Fruit fly (Drosophila melanogaster) whole organism, embryonic: ENCODE results near the gene RpS25.
A peak's percentile ranks its signal among the peaks of the same experiment; 100 is the strongest.

Experiments used
- Atf-2 ChIP-seq: fragments of 200-800 bp; sonication (Bioruptor generic); optimal IDR thresholded peaks from 2 replicates; lab custom pipeline; 2016; ENCODE audit warnings: missing biosample characterization, missing genetic modification characterization
- Atf3 ChIP-seq: fragments of 200-800 bp; sonication (Bioruptor generic); optimal IDR thresholded peaks from 3 replicates; lab custom pipeline; 2016; ENCODE audit warnings: missing biosample characterization, missing genetic modification characterization
- Bgb ChIP-seq: fragments of 200-800 bp; sonication (Bioruptor generic); IDR thresholded peaks from 2 replicates; pipeline ENCODE4 v1.3.6; 2022; ENCODE audit warnings: missing biosample characterization, missing genetic modification characterization; ENCODE audit not compliant: partially characterized antibody
- CG10267 ChIP-seq: fragments of 200-800 bp; sonication (Bioruptor generic); optimal IDR thresholded peaks from 2 replicates; lab custom pipeline; 2018; ENCODE audit warnings: missing biosample characterization, mild to moderate bottlenecking, missing genetic modification characterization, moderate library complexity
- CG10565 ChIP-seq: fragments of 200-800 bp; sonication (Bioruptor generic); optimal IDR thresholded peaks from 3 replicates; lab custom pipeline; 2016; ENCODE audit warnings: missing biosample characterization, mild to moderate bottlenecking, missing genetic modification characterization
- CG11085 ChIP-seq: fragments of 200-800 bp; sonication (Bioruptor generic); IDR thresholded peaks from 2 replicates; pipeline ENCODE4 v1.3.6; 2022; ENCODE audit warnings: missing biosample characterization, missing genetic modification characterization
- CG11456 ChIP-seq: fragments of 200-800 bp; sonication (Bioruptor generic); IDR thresholded peaks from 3 replicates; pipeline ENCODE4 v1.3.6; 2022; ENCODE audit warnings: missing biosample characterization, missing genetic modification characterization
- CG12391 ChIP-seq: fragments of 200-800 bp; sonication (Bioruptor generic); optimal IDR thresholded peaks from 3 replicates; lab custom pipeline; 2018; ENCODE audit warnings: missing biosample characterization, mild to moderate bottlenecking, missing genetic modification characterization, moderate library complexity
- CG12659 ChIP-seq: fragments of 200-800 bp; sonication (Bioruptor generic); optimal IDR thresholded peaks from 3 replicates; lab custom pipeline; 2017; ENCODE audit warnings: mild to moderate bottlenecking, missing biosample characterization, missing genetic modification reagents, missing genetic modification characterization
- CG12744 ChIP-seq: fragments of 200-800 bp; sonication (Bioruptor generic); optimal IDR thresholded peaks from 2 replicates; lab custom pipeline; 2016; ENCODE audit warnings: missing biosample characterization, missing genetic modification characterization
- CG13424 ChIP-seq: fragments of 200-800 bp; sonication (Bioruptor generic); optimal IDR thresholded peaks from 2 replicates; lab custom pipeline; 2019; ENCODE audit warnings: missing biosample characterization, mild to moderate bottlenecking, missing genetic modification characterization, moderate library complexity
- CG13624 ChIP-seq: fragments of 200-800 bp; sonication (Bioruptor generic); optimal IDR thresholded peaks from 2 replicates; lab custom pipeline; 2016; ENCODE audit warnings: missing biosample characterization, missing genetic modification characterization
- CG14014 ChIP-seq: fragments of 200-800 bp; sonication (Bioruptor generic); IDR thresholded peaks from 2 replicates; pipeline ENCODE4 v1.3.6; 2022; ENCODE audit warnings: missing biosample characterization, missing genetic modification characterization
- CG1529 ChIP-seq: fragments of 200-800 bp; sonication (Bioruptor generic); optimal IDR thresholded peaks from 3 replicates; lab custom pipeline; 2018; ENCODE audit warnings: missing biosample characterization, missing genetic modification characterization
- CG15479 ChIP-seq: fragments of 200-800 bp; sonication (Bioruptor generic); optimal IDR thresholded peaks from 3 replicates; lab custom pipeline; 2019; ENCODE audit warnings: missing biosample characterization, mild to moderate bottlenecking, missing genetic modification characterization, moderate library complexity
- CG16863 ChIP-seq: fragments of 200-800 bp; sonication (Bioruptor generic); optimal IDR thresholded peaks from 3 replicates; lab custom pipeline; 2016; ENCODE audit warnings: missing biosample characterization, missing genetic modification characterization
- CG18476 ChIP-seq: fragments of 200-800 bp; sonication (Bioruptor generic); optimal IDR thresholded peaks from 2 replicates; lab custom pipeline; 2016; ENCODE audit warnings: missing biosample characterization, mild to moderate bottlenecking, missing genetic modification characterization
- CG18599 ChIP-seq: fragments of 200-800 bp; sonication (Bioruptor generic); optimal IDR thresholded peaks from 3 replicates; lab custom pipeline; 2017; ENCODE audit warnings: missing biosample characterization, missing genetic modification characterization, mild to moderate bottlenecking, moderate library complexity, missing genetic modification reagents
- CG32772 ChIP-seq: fragments of 200-800 bp; sonication (Bioruptor generic); IDR thresholded peaks from 2 replicates; pipeline ENCODE4 v1.3.6; 2022; ENCODE audit warnings: missing biosample characterization, missing genetic modification characterization
- CG3281 ChIP-seq: fragments of 200-800 bp; sonication (Bioruptor generic); optimal IDR thresholded peaks from 3 replicates; lab custom pipeline; 2017; ENCODE audit warnings: missing biosample characterization, mild to moderate bottlenecking, missing genetic modification characterization
- CG43689 ChIP-seq: fragments of 200-800 bp; sonication (Bioruptor generic); IDR thresholded peaks from 2 replicates; pipeline ENCODE4 v1.3.6; 2022; ENCODE audit warnings: missing biosample characterization, missing genetic modification characterization
- CG4617 ChIP-seq: fragments of 200-800 bp; sonication (Bioruptor generic); optimal IDR thresholded peaks from 3 replicates; lab custom pipeline; 2016; ENCODE audit warnings: missing biosample characterization, missing genetic modification characterization, borderline replicate concordance
- CG7963 ChIP-seq: fragments of 200-800 bp; sonication (Bioruptor generic); IDR thresholded peaks from 3 replicates; pipeline ENCODE4 v1.3.6; 2022; ENCODE audit warnings: missing biosample characterization, missing genetic modification characterization; ENCODE audit not compliant: partially characterized antibody
- CG9797 ChIP-seq: fragments of 200-800 bp; sonication (Bioruptor generic); optimal IDR thresholded peaks from 3 replicates; lab custom pipeline; 2018; ENCODE audit warnings: missing biosample characterization, mild to moderate bottlenecking, missing genetic modification characterization
- Camta ChIP-seq: fragments of 200-800 bp; sonication (Bioruptor generic); optimal IDR thresholded peaks from 2 replicates; lab custom pipeline; 2016; ENCODE audit warnings: missing biosample characterization, missing genetic modification characterization
- GATAe ChIP-seq: fragments of 200-800 bp; sonication (Bioruptor generic); conservative IDR thresholded peaks from 2 replicates; pipeline ENCODE4 v1.3.6; 2022; ENCODE audit warnings: missing biosample characterization, missing genetic modification characterization
- HHEX ChIP-seq: fragments of 200-800 bp; sonication (Bioruptor generic); optimal IDR thresholded peaks from 3 replicates; lab custom pipeline; 2017; ENCODE audit warnings: missing biosample characterization, mild to moderate bottlenecking, missing genetic modification characterization, missing genetic modification reagents
- HmgZ ChIP-seq: fragments of 200-800 bp; sonication (Bioruptor generic); optimal IDR thresholded peaks from 2 replicates; lab custom pipeline; 2018; ENCODE audit warnings: missing biosample characterization, mild to moderate bottlenecking, missing genetic modification characterization
- Max ChIP-seq: fragments of 200-800 bp; sonication (Bioruptor generic); optimal IDR thresholded peaks from 2 replicates; lab custom pipeline; 2016; ENCODE audit warnings: missing biosample characterization, mild to moderate bottlenecking, missing genetic modification characterization
- Mes4 ChIP-seq: fragments of 200-800 bp; sonication (Bioruptor generic); optimal IDR thresholded peaks from 2 replicates; lab custom pipeline; 2016; ENCODE audit warnings: missing biosample characterization, missing genetic modification characterization
- Poxn ChIP-seq: fragments of 200-800 bp; sonication (Bioruptor generic); IDR thresholded peaks from 2 replicates; pipeline ENCODE4 v1.3.6; 2022; ENCODE audit warnings: missing biosample characterization, missing genetic modification characterization
- Side ChIP-seq: fragments of 200-800 bp; sonication (Bioruptor generic); optimal IDR thresholded peaks from 2 replicates; lab custom pipeline; 2016; ENCODE audit warnings: missing biosample characterization, missing genetic modification characterization
- Spps ChIP-seq: fragments of 200-800 bp; sonication (Bioruptor generic); optimal IDR thresholded peaks from 2 replicates; lab custom pipeline; 2018; ENCODE audit warnings: missing biosample characterization, mild to moderate bottlenecking, missing genetic modification characterization
- Trl ChIP-seq, 3 experiments: fragments of >200 bp in 2 of 3; fragments of 200-800 bp in 1 of 3; sonication (Bioruptor generic) in 1 of 3; optimal IDR thresholded peaks; 2 replicates in 1 of 3; 3 replicates in 2 of 3; lab custom pipeline; 2016 to 2017; ENCODE audit warnings: missing biosample characterization in 1 of 3, missing genetic modification characterization in 1 of 3
- bcd ChIP-seq: fragments of 200-800 bp; sonication (Bioruptor generic); optimal IDR thresholded peaks from 2 replicates; lab custom pipeline; 2017; ENCODE audit warnings: missing biosample characterization, mild to moderate bottlenecking, missing genetic modification characterization
- bsh ChIP-seq, 2 experiments: fragments of 200-800 bp; sonication (Bioruptor generic); optimal IDR thresholded peaks; 2 replicates each; lab custom pipeline; 2017 to 2018; ENCODE audit warnings: mild to moderate bottlenecking in 2 of 2, missing biosample characterization in 2 of 2, missing genetic modification characterization in 2 of 2, moderate library complexity in 1 of 2
- danr ChIP-seq: fragments of 200-800 bp; sonication (Bioruptor generic); IDR thresholded peaks from 2 replicates; pipeline ENCODE4 v1.3.6; 2022; ENCODE audit warnings: missing biosample characterization, missing genetic modification characterization
- dm ChIP-seq: fragments of 200-800 bp; sonication (Bioruptor generic); optimal IDR thresholded peaks from 3 replicates; lab custom pipeline; 2016; ENCODE audit warnings: missing biosample characterization, missing genetic modification characterization
- esg ChIP-seq: fragments of 200-800 bp; sonication (Bioruptor generic); conservative IDR thresholded peaks from 2 replicates; pipeline ENCODE4 v1.3.6; 2022; ENCODE audit warnings: missing biosample characterization, missing genetic modification characterization
- exex ChIP-seq: fragments of 200-800 bp; sonication (Bioruptor generic); optimal IDR thresholded peaks from 4 replicates; lab custom pipeline; 2018; ENCODE audit warnings: missing biosample characterization, mild to moderate bottlenecking, missing genetic modification characterization, moderate library complexity
- eyg ChIP-seq: fragments of 200-800 bp; sonication (Bioruptor generic); optimal IDR thresholded peaks from 3 replicates; lab custom pipeline; 2016; ENCODE audit warnings: missing biosample characterization, missing genetic modification characterization
- gfzf ChIP-seq: fragments of 200-800 bp; sonication (Bioruptor generic); optimal IDR thresholded peaks from 2 replicates; lab custom pipeline; 2016; ENCODE audit warnings: missing biosample characterization, mild to moderate bottlenecking, missing genetic modification characterization, moderate library complexity
- jigr1 ChIP-seq: fragments of 200-800 bp; sonication (Bioruptor generic); IDR thresholded peaks from 3 replicates; pipeline ENCODE4 v1.3.6; 2022; ENCODE audit warnings: missing biosample characterization, missing genetic modification characterization
- lab ChIP-seq: fragments of 200-800 bp; sonication (Bioruptor generic); optimal IDR thresholded peaks from 3 replicates; lab custom pipeline; 2017; ENCODE audit warnings: missing biosample characterization, missing genetic modification characterization, mild to moderate bottlenecking, moderate library complexity, missing genetic modification reagents
- oc ChIP-seq: fragments of 200-800 bp; sonication (Bioruptor generic); optimal IDR thresholded peaks from 2 replicates; lab custom pipeline; 2018; ENCODE audit warnings: missing biosample characterization, mild to moderate bottlenecking, missing genetic modification characterization, moderate library complexity
- psq ChIP-seq: fragments of 200-800 bp; sonication (Bioruptor generic); optimal IDR thresholded peaks from 2 replicates; lab custom pipeline; 2017; ENCODE audit warnings: missing biosample characterization, missing genetic modification characterization
- sens ChIP-seq: fragments of 200-800 bp; sonication (Bioruptor generic); peaks from one replicate; lab custom pipeline; 2016; ENCODE audit warnings: missing biosample characterization, missing genetic modification characterization
- slp2 ChIP-seq: fragments of 200-800 bp; sonication (Bioruptor generic); optimal IDR thresholded peaks from 2 replicates; lab custom pipeline; 2016; ENCODE audit warnings: missing biosample characterization, missing genetic modification characterization
- zf30C ChIP-seq: fragments of 200-800 bp; sonication (Bioruptor generic); optimal IDR thresholded peaks from 3 replicates; lab custom pipeline; 2018; ENCODE audit warnings: missing biosample characterization, mild to moderate bottlenecking, missing genetic modification characterization

RpS25 gene

dm6 chr3R:11216156-11216630 is at the start of gene RpS25, which contains the start of gene CG4820:
RpS25 (minus strand) TSS chr3R:11216287.
CG4820 (plus strand) TSS chr3R:11216535.
- TF ChIP-seq danr (GFP tag; lab: Robert Waterston, UW) (peak; percentile 58; the same call in 1 of the 2 replicates), Trl (optimal IDR thresholded peaks at IDR 0.05; lab: Kevin White, UChicago) (no peak), Trl (GFP tag; optimal IDR thresholded peaks at IDR 0.05; lab: Kevin White, UChicago) (peak; percentile 96), Bgb (GFP tag; lab: Robert Waterston, UW) (peak; percentile 85), CG12391 (tag; lab: Kevin White, UChicago) (peak; percentile 92), CG13624 (GFP tag; lab: Kevin White, UChicago) (peak; percentile 96), CG4617 (GFP tag; lab: Kevin White, UChicago) (peak; percentile 97), Camta (GFP tag; lab: Kevin White, UChicago) (peak; percentile 94), CG3281 (peak; percentile 95), oc (tag; lab: Kevin White, UChicago) (peak; percentile 63), exex (peak; percentile 69), sens (peak; percentile 98), esg (GFP tag; lab: Robert Waterston, UW) (peak; percentile 29; the same call in 1 of the 2 replicates), GATAe (GFP tag; lab: Robert Waterston, UW) (peak; percentile 70), CG15479 (peak; percentile 94), Max (peak; percentile 94), Spps (tag; lab: Kevin White, UChicago) (peak; percentile 78), Side (GFP tag; lab: Kevin White, UChicago) (peak; percentile 94), eyg (GFP tag; lab: Kevin White, UChicago) (peak; percentile 94), HmgZ (peak; percentile 92), CG11456 (GFP tag; lab: Robert Waterston, UW) (peak; percentile 91), CG11085 (GFP tag; lab: Robert Waterston, UW) (peak; percentile 82), CG10267 (tag; lab: Kevin White, UChicago) (peak; percentile 89), jigr1 (GFP tag; lab: Robert Waterston, UW) (no peak), CG10565 (GFP tag; lab: Kevin White, UChicago) (peak; percentile 59), CG18476 (GFP tag; lab: Kevin White, UChicago) (peak; percentile 76), bsh (GFP tag; optimal IDR thresholded peaks at IDR 0.05; lab: Kevin White, UChicago) (peak; percentile 36 to 81), CG18599 (GFP tag; lab: Kevin White, UChicago) (peak; percentile 90), Poxn (GFP tag; lab: Robert Waterston, UW) (no peak; the same call in 1 of the 2 replicates), bcd (GFP tag; lab: Kevin White, UChicago) (peak; percentile 96), lab (GFP tag; lab: Kevin White, UChicago) (peak; percentile 97), HHEX (peak; percentile 95), CG7963 (GFP tag; lab: Robert Waterston, UW) (peak; percentile 69; the same call in 1 of the 3 replicates), Atf-2 (GFP tag; lab: Kevin White, UChicago) (peak; percentile 89), psq (GFP tag; lab: Kevin White, UChicago) (peak; percentile 75), gfzf (GFP tag; lab: Kevin White, UChicago) (peak; percentile 97), CG16863 (GFP tag; lab: Kevin White, UChicago) (peak; percentile 90), zf30C (GFP tag; lab: Kevin White, UChicago) (peak; percentile 61), CG43689 (GFP tag; lab: Robert Waterston, UW) (peak; percentile 79), dm (GFP tag; lab: Kevin White, UChicago) (peak; percentile 97), Atf3 (GFP tag; lab: Kevin White, UChicago) (peak; percentile 86), CG14014 (GFP tag; lab: Robert Waterston, UW) (peak; percentile 79), CG32772 (GFP tag; lab: Robert Waterston, UW) (peak; percentile 79), CG12744 (GFP tag; lab: Kevin White, UChicago) (peak; percentile 82), slp2 (GFP tag; lab: Kevin White, UChicago) (peak; percentile 90), CG13424 (peak; percentile 84), CG9797 (peak; percentile 99), Mes4 (GFP tag; lab: Kevin White, UChicago) (peak; percentile 97), CG1529 (GFP tag; lab: Kevin White, UChicago) (peak; percentile 85), CG12659 (GFP tag; lab: Kevin White, UChicago) (peak; percentile 98)
